Worm (Caenorhabditis elegans) whole organism, L2 larva: ENCODE measurements around the gene C38C3.6.

Experiments
- F13H6.1 ChIP-seq: sonication (generic microtip); optimal IDR thresholded peaks from 2 replicates; lab custom pipeline; 2016; ENCODE audit warnings: missing genetic modification characterization, missing compliant biosample characterization
- R02D3.7 ChIP-seq: fragments of 150-350 bp; optimal IDR thresholded peaks from 2 replicates; lab custom pipeline; 2014; ENCODE audit warnings: missing biosample characterization, missing genetic modification characterization
- ZK546.5 ChIP-seq: sonication (generic microtip); optimal IDR thresholded peaks from 2 replicates; lab custom pipeline; 2017; ENCODE audit warnings: missing biosample characterization, missing genetic modification characterization
- ceh-82 ChIP-seq: fragments of 150-350 bp; optimal IDR thresholded peaks from 2 replicates; lab custom pipeline; 2014; ENCODE audit warnings: missing biosample characterization, missing genetic modification characterization
- dmd-4 ChIP-seq: sonication (generic microtip); optimal IDR thresholded peaks from 2 replicates; lab custom pipeline; 2017; ENCODE audit warnings: missing biosample characterization, missing genetic modification characterization
- lin-39 ChIP-seq: fragments of 150-350 bp; optimal IDR thresholded peaks from 2 replicates; lab custom pipeline; 2014; ENCODE audit warnings: missing biosample characterization, missing genetic modification reagents, missing genetic modification characterization
- mbf-1 ChIP-seq: sonication (generic microtip); optimal IDR thresholded peaks from 2 replicates; lab custom pipeline; 2017; ENCODE audit warnings: missing biosample characterization, missing genetic modification characterization
- nhr-129 ChIP-seq: fragments of 150-350 bp; optimal IDR thresholded peaks from 2 replicates; lab custom pipeline; 2014; ENCODE audit warnings: missing biosample characterization, missing genetic modification characterization
- nhr-237 ChIP-seq: fragments of 150-350 bp; optimal IDR thresholded peaks from 2 replicates; lab custom pipeline; 2014; ENCODE audit warnings: missing biosample characterization, missing genetic modification characterization
- nhr-77 ChIP-seq: fragments of 150-350 bp; optimal IDR thresholded peaks from 2 replicates; lab custom pipeline; 2014; ENCODE audit warnings: missing biosample characterization, missing genetic modification characterization
- snpc-4 ChIP-seq: fragments of 150-350 bp; optimal IDR thresholded peaks from 2 replicates; lab custom pipeline; 2014; ENCODE audit warnings: missing biosample characterization, missing genetic modification characterization
- ztf-1 ChIP-seq: fragments of 200-800 bp; sonication (Bioruptor generic); conservative IDR thresholded peaks from 2 replicates; pipeline ENCODE4 v1.3.6; 2022; ENCODE audit warnings: missing genetic modification characterization, missing compliant biosample characterization
- ztf-11 ChIP-seq: sonication (generic microtip); optimal IDR thresholded peaks from 2 replicates; lab custom pipeline; 2017; ENCODE audit warnings: missing biosample characterization, missing genetic modification characterization
- ztf-4 ChIP-seq: fragments of 150-350 bp; optimal IDR thresholded peaks from 2 replicates; lab custom pipeline; 2014; ENCODE audit warnings: missing biosample characterization, missing genetic modification characterization

ce11 chrV:1488642-1489041, 2.8 kb downstream of the C38C3.6 start:
- no peak for TF ChIP-seq snpc-4 (tag; lab: Kevin White, UChicago)
- TF ChIP-seq dmd-4: no peak
- TF ChIP-seq mbf-1 (tag; lab: Kevin White, UChicago): no peak
- TF ChIP-seq ZK546.5: no peak
- TF ChIP-seq nhr-129 (tag; lab: Kevin White, UChicago): no peak
- no peak for TF ChIP-seq ztf-11 (tag; lab: Kevin White, UChicago)
- TF ChIP-seq F13H6.1 (tag; lab: Kevin White, UChicago): no peak
- TF ChIP-seq ztf-1: no peak
- TF ChIP-seq nhr-77: no peak
- TF ChIP-seq R02D3.7 (tag; lab: Kevin White, UChicago): no peak
- no peak for TF ChIP-seq lin-39
- TF ChIP-seq ztf-4 (tag; lab: Kevin White, UChicago): no peak
- TF ChIP-seq nhr-237 (tag; lab: Kevin White, UChicago): no peak
- TF ChIP-seq ceh-82 (tag; lab: Kevin White, UChicago): no peak
